Worm (Caenorhabditis elegans) whole organism, young adult: ENCODE measurements around the gene rpc-11.

Source experiments
- F57A8.1 ChIP-seq: fragments of 200-800 bp; sonication (Bioruptor generic); optimal IDR thresholded peaks from 2 replicates; lab custom pipeline; 2018; ENCODE audit warnings: mild to moderate bottlenecking, missing genetic modification characterization, moderate library complexity, missing compliant biosample characterization
- Y79H2A.3 ChIP-seq: fragments of 200-800 bp; sonication (Bioruptor generic); conservative IDR thresholded peaks from 2 replicates; pipeline ENCODE4 v1.3.6; 2022; ENCODE audit warnings: missing genetic modification reagents, missing genetic modification characterization, missing compliant biosample characterization
- dox-1 ChIP-seq: fragments of 200-800 bp; sonication (Bioruptor generic); IDR thresholded peaks from 2 replicates; pipeline ENCODE4 v1.3.6; 2022; ENCODE audit warnings: missing genetic modification reagents, missing genetic modification characterization, missing compliant biosample characterization
- egrh-3 ChIP-seq: fragments of 200-800 bp; sonication (Bioruptor generic); IDR thresholded peaks from 2 replicates; pipeline ENCODE4 v1.3.6; 2022; ENCODE audit warnings: missing genetic modification reagents, missing genetic modification characterization, missing compliant biosample characterization
- hlh-12 ChIP-seq: sonication (generic microtip); optimal IDR thresholded peaks from 2 replicates; lab custom pipeline; 2016; ENCODE audit warnings: missing genetic modification characterization, missing compliant biosample characterization
- rpc-1 ChIP-seq, 2 experiments: fragments of 150-350 bp in 1 of 2; sonication (generic microtip) in 1 of 2; optimal IDR thresholded peaks; 2 replicates each; lab custom pipeline; 2014 to 2018; ENCODE audit warnings: missing biosample characterization in 1 of 2, missing genetic modification characterization in 1 of 2, missing genetic modification reagents in 1 of 2, missing genotype in 1 of 2
- snpc-4 ChIP-seq, 5 experiments: fragments of 150-350 bp in 1 of 5; sonication (generic microtip) in 4 of 5; optimal IDR thresholded peaks; 2 replicates each; lab custom pipeline; 2014 to 2018; ENCODE audit warnings: missing genetic modification characterization in 5 of 5, missing biosample characterization in 3 of 5, antibody characterized with exemption in 2 of 5, mild to moderate bottlenecking in 2 of 5, missing compliant biosample characterization in 2 of 5, missing genotype in 2 of 5, moderate library complexity in 2 of 5, missing genetic modification reagents in 1 of 5
- somi-1 ChIP-seq: fragments of 200-800 bp; sonication (Bioruptor generic); optimal IDR thresholded peaks from 2 replicates; lab custom pipeline; 2018; ENCODE audit warnings: mild to moderate bottlenecking, missing genetic modification characterization, missing compliant biosample characterization

DNA sequence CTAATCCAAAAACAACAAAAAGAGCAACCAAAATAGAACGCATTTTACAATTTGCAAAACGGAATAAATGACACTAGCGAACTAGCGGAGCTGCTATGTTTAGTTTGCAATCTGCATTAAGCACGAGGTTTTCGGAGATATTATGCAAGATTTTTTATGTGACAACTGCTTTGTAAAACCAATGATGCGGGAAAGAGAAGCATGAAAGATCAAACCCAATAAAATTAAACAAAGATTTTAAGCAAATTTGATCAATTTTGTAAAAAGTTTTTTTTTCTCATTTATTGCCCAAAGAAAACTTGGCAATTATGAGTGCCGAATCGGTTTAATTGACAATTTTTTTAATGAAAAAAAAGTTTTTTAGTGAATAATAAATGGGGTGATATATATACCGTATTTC lies 15.1 kb upstream of the rpc-11 start, which contains the start of gene Y77E11A.8:
- TF ChIP-seq F57A8.1 (no peak), snpc-4 (GFP tag; optimal IDR thresholded peaks at IDR 0.05; lab: Kevin White, UChicago) (no peak), snpc-4 (tag; optimal IDR thresholded peaks at IDR 0.05; lab: Kevin White, UChicago) (no peak), somi-1 (GFP tag; lab: Kevin White, UChicago) (no peak), rpc-1 (optimal IDR thresholded peaks at IDR 0.05; lab: Kevin White, UChicago) (no peak), rpc-1 (tag; optimal IDR thresholded peaks at IDR 0.05; lab: Kevin White, UChicago) (no peak), hlh-12 (tag; lab: Kevin White, UChicago) (no peak), egrh-3 (GFP tag; lab: Robert Waterston, UW) (no peak), dox-1 (GFP tag; lab: Robert Waterston, UW) (no peak), Y79H2A.3 (GFP tag; lab: Robert Waterston, UW) (no peak)
